Worm (Caenorhabditis elegans): ENCODE results near the gene acr-3.
A peak's percentile ranks its signal among the peaks of the same experiment; 100 is the strongest.

The acr-3 gene

ce11 chrX:6736358-6736991, 27.1 kb downstream of the acr-3 start:
- TF ChIP-seq scrt-1 (GFP tag; IDR thresholded peaks at IDR 0.05) (no peak), tbx-11 (GFP tag; IDR thresholded peaks at IDR 0.05) (no peak), ama-1 (optimal IDR thresholded peaks at IDR 0.05) (no peak), ets-7 (tag; optimal IDR thresholded peaks at IDR 0.05) (no peak), ceh-36 (tag; optimal IDR thresholded peaks at IDR 0.05) (no peak), B0310.2 (tag; optimal IDR thresholded peaks at IDR 0.05) (no peak), aly-1 (tag; optimal IDR thresholded peaks at IDR 0.05) (no peak), hmbx-1 (tag; optimal IDR thresholded peaks at IDR 0.05) (no peak), flt-1 (GFP tag; IDR thresholded peaks at IDR 0.05) (no peak), pes-1 (GFP tag; IDR thresholded peaks at IDR 0.05) (no peak), hmg-4 (GFP tag; optimal IDR thresholded peaks at IDR 0.05) (no peak), tbx-37 (GFP tag; conservative IDR thresholded peaks at IDR 0.05) (no peak), sea-1 (GFP tag; conservative IDR thresholded peaks at IDR 0.05) (no peak), F13C5.2 (tag; optimal IDR thresholded peaks at IDR 0.05) (no peak), hnd-1 (tag; optimal IDR thresholded peaks at IDR 0.05) (no peak), tra-4 (tag; optimal IDR thresholded peaks at IDR 0.05) (no peak)

- no peak for TF ChIP-seq B0310.2 (tag; optimal IDR thresholded peaks at IDR 0.05)
- no peak for TF ChIP-seq hmbx-1 (tag; optimal IDR thresholded peaks at IDR 0.05)
- no peak for TF ChIP-seq tra-4 (tag; optimal IDR thresholded peaks at IDR 0.05)
- no peak for TF ChIP-seq pes-1 (GFP tag; IDR thresholded peaks at IDR 0.05)
- no peak for TF ChIP-seq flt-1 (GFP tag; IDR thresholded peaks at IDR 0.05)
- TF ChIP-seq tbx-37 (GFP tag; conservative IDR thresholded peaks at IDR 0.05): no peak
- TF ChIP-seq F13C5.2 (tag; optimal IDR thresholded peaks at IDR 0.05): peak; percentile 21
- no peak for TF ChIP-seq scrt-1 (GFP tag; IDR thresholded peaks at IDR 0.05)
- no peak for TF ChIP-seq ama-1 (optimal IDR thresholded peaks at IDR 0.05)
- peak; percentile 22 for TF ChIP-seq hmg-4 (GFP tag; optimal IDR thresholded peaks at IDR 0.05)
- TF ChIP-seq aly-1 (tag; optimal IDR thresholded peaks at IDR 0.05): no peak
- no peak for TF ChIP-seq ets-7 (tag; optimal IDR thresholded peaks at IDR 0.05)
- TF ChIP-seq ceh-13 (GFP tag; optimal IDR thresholded peaks at IDR 0.05): no peak
- no peak for TF ChIP-seq hnd-1 (tag; optimal IDR thresholded peaks at IDR 0.05)
- TF ChIP-seq ceh-36 (tag; optimal IDR thresholded peaks at IDR 0.05): no peak
Measured at ce11 chrX:6737329-6738008, 28.1 kb downstream of the acr-3 start.

DNA sequence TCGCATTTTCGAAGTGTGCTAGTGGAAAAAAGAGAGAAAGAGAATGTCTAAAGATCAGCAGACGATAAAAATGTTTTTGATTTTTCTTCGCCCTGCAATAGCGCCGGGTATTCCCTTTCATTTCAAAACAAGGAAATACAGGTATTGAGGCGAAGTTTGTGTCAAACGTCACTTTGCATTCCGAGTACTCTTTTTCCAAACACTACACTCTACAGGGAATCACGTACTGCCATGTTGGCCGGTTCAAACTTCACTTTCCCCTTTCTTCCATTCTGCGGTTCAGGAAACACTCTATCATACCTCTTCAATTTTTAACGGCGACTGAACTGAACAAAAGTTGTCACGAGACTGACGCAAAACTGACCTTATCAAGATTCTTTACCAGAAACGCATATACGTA, 29.2 kb downstream of the acr-3 start:
- no peak for TF ChIP-seq ceh-13 (GFP tag; optimal IDR thresholded peaks at IDR 0.05)
- no peak for TF ChIP-seq ama-1 (optimal IDR thresholded peaks at IDR 0.05)
- TF ChIP-seq sea-1 (GFP tag; conservative IDR thresholded peaks at IDR 0.05): no peak
- TF ChIP-seq scrt-1 (GFP tag; IDR thresholded peaks at IDR 0.05): no peak
- no peak for TF ChIP-seq ets-7 (tag; optimal IDR thresholded peaks at IDR 0.05)
- TF ChIP-seq hmg-4 (GFP tag; optimal IDR thresholded peaks at IDR 0.05): no peak
- TF ChIP-seq tbx-37 (GFP tag; conservative IDR thresholded peaks at IDR 0.05): no peak

ce11 chrX:6739034-6740008, 30.0 kb downstream of the acr-3 start:
- no peak for TF ChIP-seq aly-1 (tag; optimal IDR thresholded peaks at IDR 0.05)
- TF ChIP-seq tra-4 (tag; optimal IDR thresholded peaks at IDR 0.05): no peak
- TF ChIP-seq flt-1 (GFP tag; IDR thresholded peaks at IDR 0.05): no peak
- no peak for TF ChIP-seq tbx-11 (GFP tag; IDR thresholded peaks at IDR 0.05)
- no peak for TF ChIP-seq F13C5.2 (tag; optimal IDR thresholded peaks at IDR 0.05)
- no peak for TF ChIP-seq hnd-1 (tag; optimal IDR thresholded peaks at IDR 0.05)
- no peak for TF ChIP-seq B0310.2 (tag; optimal IDR thresholded peaks at IDR 0.05)
- TF ChIP-seq ceh-36 (tag; optimal IDR thresholded peaks at IDR 0.05): no peak
- TF ChIP-seq sea-1 (GFP tag; conservative IDR thresholded peaks at IDR 0.05): no peak
- TF ChIP-seq ama-1 (optimal IDR thresholded peaks at IDR 0.05): no peak
- no peak for TF ChIP-seq pes-1 (GFP tag; IDR thresholded peaks at IDR 0.05)
- TF ChIP-seq hmg-4 (GFP tag; optimal IDR thresholded peaks at IDR 0.05): no peak
- TF ChIP-seq scrt-1 (GFP tag; IDR thresholded peaks at IDR 0.05): no peak
- no peak for TF ChIP-seq hmbx-1 (tag; optimal IDR thresholded peaks at IDR 0.05)
- no peak for TF ChIP-seq tbx-37 (GFP tag; conservative IDR thresholded peaks at IDR 0.05)
- no peak for TF ChIP-seq ceh-13 (GFP tag; optimal IDR thresholded peaks at IDR 0.05)
- TF ChIP-seq ets-7 (tag; optimal IDR thresholded peaks at IDR 0.05): no peak

DNA sequence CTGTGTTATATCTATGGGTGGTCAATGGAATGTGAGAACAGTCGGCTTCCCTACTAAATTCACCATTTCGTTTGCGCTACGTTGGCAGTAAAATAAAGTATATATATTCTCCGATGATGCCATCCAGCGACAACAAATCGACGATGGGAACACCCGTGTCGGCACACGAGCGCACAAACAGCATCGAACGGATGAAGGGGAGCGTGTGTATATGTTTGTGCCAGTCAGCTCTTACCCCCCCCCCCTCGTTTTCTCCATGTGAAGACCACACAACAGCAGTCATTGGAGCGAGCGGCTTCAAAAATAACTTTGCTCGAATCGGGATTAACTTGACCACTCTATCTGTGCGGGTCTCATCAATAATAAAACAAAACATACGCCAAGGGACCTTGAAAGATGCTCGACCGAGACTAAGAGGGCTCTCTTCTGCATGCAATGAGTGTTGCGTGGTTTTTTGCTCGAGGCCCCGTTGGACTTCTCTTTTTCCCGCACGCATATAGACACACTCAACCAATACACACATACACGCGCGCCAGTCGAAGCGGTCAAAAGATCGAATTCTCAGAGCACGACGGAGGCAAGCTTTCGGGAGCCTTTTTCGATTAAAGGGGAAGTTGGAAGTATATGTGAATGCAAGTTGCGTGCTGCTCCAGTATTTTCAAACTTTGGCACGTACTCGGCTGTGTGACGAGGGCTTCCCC, 31.1 kb downstream of the acr-3 start:
- TF ChIP-seq hmg-4 (GFP tag; optimal IDR thresholded peaks at IDR 0.05): peak; percentile 33
- no peak for TF ChIP-seq F13C5.2 (tag; optimal IDR thresholded peaks at IDR 0.05)

ce11 chrX:6740983-6741365, 31.6 kb downstream of the acr-3 start:
- no peak for TF ChIP-seq ceh-13 (GFP tag; optimal IDR thresholded peaks at IDR 0.05)
- TF ChIP-seq scrt-1 (GFP tag; IDR thresholded peaks at IDR 0.05): no peak
- TF ChIP-seq hmbx-1 (tag; optimal IDR thresholded peaks at IDR 0.05): no peak
- no peak for TF ChIP-seq F13C5.2 (tag; optimal IDR thresholded peaks at IDR 0.05)
- TF ChIP-seq tbx-11 (GFP tag; IDR thresholded peaks at IDR 0.05): no peak
- TF ChIP-seq sea-1 (GFP tag; conservative IDR thresholded peaks at IDR 0.05): no peak
